Fruit fly (Drosophila melanogaster) whole organism: ENCODE measurements around the gene CG17637.

Experiments
- CG8478 ChIP-seq: fragments of >200 bp; optimal IDR thresholded peaks from 2 replicates; lab custom pipeline; 2018; ENCODE audit warnings: inconsistent platforms
- psq ChIP-seq: fragments of >200 bp; optimal IDR thresholded peaks from 2 replicates; lab custom pipeline; 2017
- usp ChIP-seq: fragments of >200 bp; optimal IDR thresholded peaks from 2 replicates; lab custom pipeline; 2017; ENCODE audit warnings: missing biosample characterization, missing genetic modification characterization, mixed read lengths

dm6 chr3L:20514101-20514500, 10.1 kb downstream of the CG17637 start:
- TF ChIP-seq psq (lab: Kevin White, UChicago) (no peak), CG8478 (lab: Kevin White, UChicago) (no peak), usp (GFP tag; lab: Kevin White, UChicago) (no peak)
